Worm (Caenorhabditis elegans) whole organism, young adult: ENCODE measurements around the gene jnk-1.
A peak's percentile ranks its signal among the peaks of the same experiment; 100 is the strongest.

ENCODE experiments used
- B0035.1 ChIP-seq: sonication (generic microtip); optimal IDR thresholded peaks from 2 replicates; lab custom pipeline; 2016; ENCODE audit warnings: missing genetic modification characterization, mild to moderate bottlenecking, missing compliant biosample characterization, missing genotype, missing genetic modification reagents
- F33H1.4 ChIP-seq: fragments of 200-800 bp; sonication (Bioruptor generic); IDR thresholded peaks from 2 replicates; pipeline ENCODE4 v1.3.6; 2022; ENCODE audit warnings: missing genetic modification reagents, missing genetic modification characterization, missing compliant biosample characterization
- F49E8.2 ChIP-seq: sonication (generic microtip); optimal IDR thresholded peaks from 3 replicates; lab custom pipeline; 2017; ENCODE audit warnings: missing genetic modification characterization, mild to moderate bottlenecking, missing compliant biosample characterization, antibody characterized with exemption, moderate library complexity; ENCODE audit not compliant: insufficient read depth
- F52B5.7 ChIP-seq: sonication (generic microtip); optimal IDR thresholded peaks from 2 replicates; lab custom pipeline; 2016; ENCODE audit warnings: mild to moderate bottlenecking, missing genetic modification characterization, missing compliant biosample characterization
- K11D2.4 ChIP-seq: fragments of 200-800 bp; sonication (Bioruptor generic); IDR thresholded peaks from 2 replicates; pipeline ENCODE4 v1.3.6; 2022; ENCODE audit warnings: missing genetic modification reagents, missing genetic modification characterization, missing compliant biosample characterization
- Y53G8AR.9 ChIP-seq: fragments of 200-800 bp; sonication (Bioruptor generic); conservative IDR thresholded peaks from 2 replicates; pipeline ENCODE4 v1.3.6; 2022; ENCODE audit warnings: missing genetic modification reagents, missing genetic modification characterization, missing compliant biosample characterization
- Y56A3A.18 ChIP-seq: fragments of 200-800 bp; sonication (Bioruptor generic); IDR thresholded peaks from 2 replicates; pipeline ENCODE4 v1.3.6; 2022; ENCODE audit warnings: missing genetic modification reagents, missing genetic modification characterization, missing compliant biosample characterization
- ama-1 ChIP-seq, 3 experiments: fragments of 150-350 bp in 1 of 3; sonication (generic microtip) in 2 of 3; optimal IDR thresholded peaks; 2 replicates each; lab custom pipeline; 2014 to 2018; ENCODE audit warnings: missing biosample characterization in 2 of 3, missing genetic modification characterization in 2 of 3, missing genetic modification reagents in 2 of 3
- aptf-3 ChIP-seq: fragments of 200-800 bp; sonication (Bioruptor generic); IDR thresholded peaks from 2 replicates; pipeline ENCODE4 v1.3.6; 2022; ENCODE audit warnings: missing genetic modification characterization, missing compliant biosample characterization
- attf-3 ChIP-seq: fragments of 200-800 bp; sonication (Bioruptor generic); conservative IDR thresholded peaks from 2 replicates; pipeline ENCODE4 v1.3.6; 2022; ENCODE audit warnings: missing genetic modification reagents, missing genetic modification characterization, missing compliant biosample characterization
- attf-5 ChIP-seq: fragments of 200-800 bp; sonication (Bioruptor generic); optimal IDR thresholded peaks from 2 replicates; lab custom pipeline; 2018; ENCODE audit warnings: mild to moderate bottlenecking, missing genetic modification characterization, missing compliant biosample characterization
- bed-2 ChIP-seq: fragments of 200-800 bp; sonication (Bioruptor generic); IDR thresholded peaks from 2 replicates; pipeline ENCODE4 v1.3.6; 2022; ENCODE audit warnings: missing genetic modification reagents, missing genetic modification characterization, missing compliant biosample characterization
- cebp-1 ChIP-seq, 2 experiments: fragments of 200-800 bp in 1 of 2; sonication (Bioruptor generic) in 1 of 2; sonication (generic microtip) in 1 of 2; IDR thresholded peaks in 1 of 2; optimal IDR thresholded peaks in 1 of 2; 2 replicates each; pipeline versions ENCODE4 v1.3.6 to Lab custom; 2017 to 2022; ENCODE audit warnings: missing compliant biosample characterization in 2 of 2, missing genetic modification characterization in 2 of 2, mild to moderate bottlenecking in 1 of 2, missing genetic modification reagents in 1 of 2, moderate library complexity in 1 of 2
- ceh-27 ChIP-seq: fragments of 200-800 bp; sonication (Bioruptor generic); optimal IDR thresholded peaks from 2 replicates; lab custom pipeline; 2018; ENCODE audit warnings: mild to moderate bottlenecking, missing genetic modification characterization, moderate library complexity, missing compliant biosample characterization
- ceh-40 ChIP-seq: fragments of 200-800 bp; sonication (Bioruptor generic); IDR thresholded peaks from 2 replicates; pipeline ENCODE4 v1.3.6; 2022; ENCODE audit warnings: missing genetic modification characterization, missing compliant biosample characterization
- ceh-58 ChIP-seq: fragments of 200-800 bp; sonication (Bioruptor generic); IDR thresholded peaks from 2 replicates; pipeline ENCODE4 v1.3.6; 2022; ENCODE audit warnings: missing genetic modification characterization, missing compliant biosample characterization
- ceh-79 ChIP-seq: sonication (generic microtip); optimal IDR thresholded peaks from 2 replicates; lab custom pipeline; 2017; ENCODE audit warnings: mild to moderate bottlenecking, missing genetic modification characterization, missing compliant biosample characterization
- dpff-1 ChIP-seq: sonication (generic microtip); optimal IDR thresholded peaks from 2 replicates; lab custom pipeline; 2017; ENCODE audit warnings: mild to moderate bottlenecking, missing genetic modification characterization, missing compliant biosample characterization
- ets-4 ChIP-seq: fragments of 200-800 bp; sonication (Bioruptor generic); optimal IDR thresholded peaks from 2 replicates; lab custom pipeline; 2018; ENCODE audit warnings: mild to moderate bottlenecking, missing genetic modification characterization, missing compliant biosample characterization
- him-1 ChIP-seq: sonication (generic microtip); optimal IDR thresholded peaks from 2 replicates; lab custom pipeline; 2016; ENCODE audit warnings: missing genotype, missing genetic modification reagents, missing genetic modification characterization, missing compliant biosample characterization
- hlh-12 ChIP-seq: sonication (generic microtip); optimal IDR thresholded peaks from 2 replicates; lab custom pipeline; 2016; ENCODE audit warnings: missing genetic modification characterization, missing compliant biosample characterization
- hlh-26 ChIP-seq: fragments of 200-800 bp; sonication (Bioruptor generic); conservative IDR thresholded peaks from 2 replicates; pipeline ENCODE4 v1.3.6; 2022; ENCODE audit warnings: missing genetic modification reagents, missing genetic modification characterization, missing compliant biosample characterization
- hmg-1.2 ChIP-seq: fragments of 200-800 bp; sonication (Bioruptor generic); IDR thresholded peaks from 2 replicates; pipeline ENCODE4 v1.3.6; 2022; ENCODE audit warnings: missing genetic modification reagents, missing genetic modification characterization, missing compliant biosample characterization
- hmg-20 ChIP-seq: fragments of 200-800 bp; sonication (Bioruptor generic); IDR thresholded peaks from 2 replicates; pipeline ENCODE4 v1.3.6; 2022; ENCODE audit warnings: missing genetic modification reagents, missing genetic modification characterization, missing compliant biosample characterization
- hrde-1 ChIP-seq: sonication (generic microtip); optimal IDR thresholded peaks from 2 replicates; lab custom pipeline; 2016; ENCODE audit warnings: missing genetic modification characterization, mild to moderate bottlenecking, missing compliant biosample characterization, moderate library complexity, missing genotype, missing genetic modification reagents, borderline replicate concordance
- let-607 ChIP-seq, 2 experiments: fragments of 200-800 bp in 1 of 2; sonication (Bioruptor generic) in 1 of 2; sonication (generic microtip) in 1 of 2; optimal IDR thresholded peaks; 2 replicates each; lab custom pipeline; 2016 to 2018; ENCODE audit warnings: mild to moderate bottlenecking in 2 of 2, missing compliant biosample characterization in 2 of 2, missing genetic modification characterization in 2 of 2, moderate library complexity in 2 of 2, missing genotype in 1 of 2
- lin-26 ChIP-seq: fragments of 200-800 bp; sonication (Bioruptor generic); IDR thresholded peaks from 2 replicates; pipeline ENCODE4 v1.3.6; 2022; ENCODE audit warnings: missing genetic modification reagents, missing genetic modification characterization, missing compliant biosample characterization
- lir-1 ChIP-seq: fragments of 200-800 bp; sonication (Bioruptor generic); conservative IDR thresholded peaks from 2 replicates; pipeline ENCODE4 v1.3.6; 2022; ENCODE audit warnings: missing genetic modification reagents, missing genetic modification characterization, missing compliant biosample characterization
- lsl-1 ChIP-seq: fragments of 200-800 bp; sonication (Bioruptor generic); optimal IDR thresholded peaks from 2 replicates; lab custom pipeline; 2018; ENCODE audit warnings: mild to moderate bottlenecking, missing genetic modification characterization, moderate library complexity, missing compliant biosample characterization
- madf-3 ChIP-seq: fragments of 200-800 bp; sonication (Bioruptor generic); IDR thresholded peaks from 2 replicates; pipeline ENCODE4 v1.3.6; 2022; ENCODE audit warnings: missing genetic modification reagents, missing genetic modification characterization, missing compliant biosample characterization
- madf-6 ChIP-seq: fragments of 200-800 bp; sonication (Bioruptor generic); IDR thresholded peaks from 2 replicates; pipeline ENCODE4 v1.3.6; 2022; ENCODE audit warnings: missing genetic modification reagents, missing genetic modification characterization, missing compliant biosample characterization
- mxl-1 ChIP-seq: sonication (generic microtip); optimal IDR thresholded peaks from 2 replicates; lab custom pipeline; 2016; ENCODE audit warnings: missing genetic modification characterization, missing compliant biosample characterization
- nfya-1 ChIP-seq: sonication (generic microtip); optimal IDR thresholded peaks from 2 replicates; lab custom pipeline; 2017; ENCODE audit warnings: antibody characterized with exemption, missing compliant biosample characterization, missing genetic modification characterization, borderline replicate concordance; ENCODE audit not compliant: insufficient read depth
- nfya-2 ChIP-seq: fragments of 200-800 bp; sonication (Bioruptor generic); IDR thresholded peaks from 2 replicates; pipeline ENCODE4 v1.3.6; 2022; ENCODE audit warnings: missing genetic modification reagents, missing genetic modification characterization, missing compliant biosample characterization
- nhr-90 ChIP-seq: sonication (generic microtip); optimal IDR thresholded peaks from 2 replicates; lab custom pipeline; 2016; ENCODE audit warnings: missing genotype, mild to moderate bottlenecking, missing genetic modification characterization, missing compliant biosample characterization
- sea-2 ChIP-seq: fragments of 200-800 bp; sonication (Bioruptor generic); IDR thresholded peaks from 2 replicates; pipeline ENCODE4 v1.3.6; 2022; ENCODE audit warnings: missing genetic modification characterization, missing compliant biosample characterization
- snpc-1.1 ChIP-seq: sonication (generic microtip); optimal IDR thresholded peaks from 2 replicates; lab custom pipeline; 2017; ENCODE audit warnings: missing genetic modification characterization, mild to moderate bottlenecking, missing compliant biosample characterization, antibody characterized with exemption, moderate library complexity, missing genotype, missing genetic modification reagents; ENCODE audit not compliant: insufficient read depth
- snpc-4 ChIP-seq, 5 experiments: fragments of 150-350 bp in 1 of 5; sonication (generic microtip) in 4 of 5; optimal IDR thresholded peaks; 2 replicates each; lab custom pipeline; 2014 to 2018; ENCODE audit warnings: missing genetic modification characterization in 5 of 5, missing biosample characterization in 3 of 5, antibody characterized with exemption in 2 of 5, mild to moderate bottlenecking in 2 of 5, missing compliant biosample characterization in 2 of 5, missing genotype in 2 of 5, moderate library complexity in 2 of 5, missing genetic modification reagents in 1 of 5
- somi-1 ChIP-seq: fragments of 200-800 bp; sonication (Bioruptor generic); optimal IDR thresholded peaks from 2 replicates; lab custom pipeline; 2018; ENCODE audit warnings: mild to moderate bottlenecking, missing genetic modification characterization, missing compliant biosample characterization
- unc-62 ChIP-seq: fragments of 150-350 bp; optimal IDR thresholded peaks from 2 replicates; lab custom pipeline; 2014; ENCODE audit warnings: missing biosample characterization, missing genetic modification reagents, missing genetic modification characterization
- xnd-1 ChIP-seq: sonication (generic microtip); optimal IDR thresholded peaks from 2 replicates; lab custom pipeline; 2016; ENCODE audit warnings: missing genotype, missing genetic modification reagents, missing genetic modification characterization, missing compliant biosample characterization
- zim-3 ChIP-seq: sonication (generic microtip); optimal IDR thresholded peaks from 2 replicates; lab custom pipeline; 2017; ENCODE audit warnings: mild to moderate bottlenecking, missing genetic modification characterization, moderate library complexity, missing compliant biosample characterization
- ztf-22 ChIP-seq: fragments of 200-800 bp; sonication (Bioruptor generic); optimal IDR thresholded peaks from 2 replicates; lab custom pipeline; 2018; ENCODE audit warnings: mild to moderate bottlenecking, missing genetic modification characterization, moderate library complexity, missing compliant biosample characterization
- ztf-28 ChIP-seq: fragments of 200-800 bp; sonication (Bioruptor generic); IDR thresholded peaks from 2 replicates; pipeline ENCODE4 v1.3.6; 2022; ENCODE audit warnings: missing genetic modification reagents, missing genetic modification characterization, missing compliant biosample characterization

The jnk-1 gene

ce11 chrIV:6916831-6917230, 40.6 kb upstream of the jnk-1 start:
- no peak for TF ChIP-seq ceh-79 (tag; lab: Kevin White, UChicago)
- TF ChIP-seq mxl-1 (tag; lab: Kevin White, UChicago) = no peak
- TF ChIP-seq ztf-22 (GFP tag; lab: Kevin White, UChicago) = no peak
- 0 out of 2 replicates have a peak, but pooled peaks have one; percentile 57 for TF ChIP-seq Y53G8AR.9
- no peak for TF ChIP-seq somi-1 (GFP tag; lab: Kevin White, UChicago)
- no peak for TF ChIP-seq ceh-58 (GFP tag; lab: Robert Waterston, UW)
- TF ChIP-seq madf-6 (GFP tag; lab: Robert Waterston, UW) = no peak
- peak; percentile 47 for TF ChIP-seq snpc-1.1
- TF ChIP-seq attf-3 (GFP tag; lab: Robert Waterston, UW) = no peak
- TF ChIP-seq madf-3 (GFP tag; lab: Robert Waterston, UW) = 0 out of 2 replicates have a peak, but pooled peaks have one; percentile 55
- TF ChIP-seq xnd-1 (tag; lab: Kevin White, UChicago) = no peak
- peak; percentile 64 for TF ChIP-seq him-1 (tag; lab: Kevin White, UChicago)
- peak; percentile 28; the same call in 1 of the 2 replicates for TF ChIP-seq hmg-1.2 (GFP tag; lab: Robert Waterston, UW)
- no peak for TF ChIP-seq ama-1 (optimal IDR thresholded peaks at IDR 0.05; lab: Kevin White, UChicago)
- peak in 1 of 2 experiments; percentile 32 for TF ChIP-seq ama-1 (GFP tag; optimal IDR thresholded peaks at IDR 0.05; lab: Kevin White, UChicago)
- peak; percentile 70; the same call in 1 of the 2 replicates for TF ChIP-seq Y56A3A.18 (GFP tag; lab: Robert Waterston, UW)
- TF ChIP-seq cebp-1 (GFP tag; IDR thresholded peaks at IDR 0.05; lab: Robert Waterston, UW) = no peak
- TF ChIP-seq cebp-1 (tag; optimal IDR thresholded peaks at IDR 0.05; lab: Kevin White, UChicago) = peak; percentile 5
- peak; percentile 25 for TF ChIP-seq hrde-1 (tag; lab: Kevin White, UChicago)
- TF ChIP-seq F33H1.4 (GFP tag; lab: Robert Waterston, UW) = 0 out of 2 replicates have a peak, but pooled peaks have one; percentile 20
- no peak for TF ChIP-seq snpc-4 (GFP tag; optimal IDR thresholded peaks at IDR 0.05; lab: Kevin White, UChicago)
- TF ChIP-seq snpc-4 (tag; optimal IDR thresholded peaks at IDR 0.05; lab: Kevin White, UChicago) = peak in 2 of 4 experiments; percentile 35 to 56
- TF ChIP-seq bed-2 = no peak
- TF ChIP-seq nfya-2 (GFP tag; lab: Robert Waterston, UW) = no peak
- TF ChIP-seq lin-26 (GFP tag; lab: Robert Waterston, UW) = 0 out of 2 replicates have a peak, but pooled peaks have one; percentile 49
- peak; percentile 4 for TF ChIP-seq F49E8.2 (tag; lab: Kevin White, UChicago)

DNA sequence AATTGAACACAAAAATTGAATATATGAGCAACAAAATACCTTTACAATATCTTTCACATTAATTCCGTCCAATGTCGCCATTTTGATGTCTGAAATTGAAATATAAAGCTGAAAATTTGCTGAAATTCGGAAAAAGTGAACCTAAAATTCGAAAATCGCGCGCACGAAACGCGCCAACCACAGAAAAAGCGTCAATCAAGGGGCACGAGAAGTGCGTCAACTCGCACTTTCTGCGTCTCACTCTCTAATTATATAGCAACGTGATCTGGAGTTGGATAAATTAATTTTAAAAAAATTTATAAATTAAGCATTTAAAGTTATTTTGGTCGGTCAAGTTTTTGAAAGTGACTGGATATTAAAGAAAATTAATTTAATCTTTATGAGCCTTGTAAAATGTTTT, 38.1 kb upstream of the jnk-1 start, which contains the start of gene ruvb-2:
Gene ruvb-2 (minus strand): TSS at position 89 of the 400 bp plus-strand sequence.
- TF ChIP-seq hlh-26 (GFP tag; lab: Robert Waterston, UW) (no peak), nfya-1 (tag; lab: Kevin White, UChicago) (no peak), ztf-28 (GFP tag; lab: Robert Waterston, UW) (no peak), hlh-12 (tag; lab: Kevin White, UChicago) (no peak), F52B5.7 (tag; lab: Kevin White, UChicago) (no peak), ceh-40 (GFP tag; lab: Robert Waterston, UW) (no peak), attf-3 (GFP tag; lab: Robert Waterston, UW) (peak; percentile 65; the same call in 1 of the 2 replicates), lir-1 (GFP tag; lab: Robert Waterston, UW) (0 out of 2 replicates have a peak, but pooled peaks have one; percentile 31), aptf-3 (no peak), unc-62 (no peak), somi-1 (GFP tag; lab: Kevin White, UChicago) (peak; percentile 65), nhr-90 (tag; lab: Kevin White, UChicago) (no peak), sea-2 (GFP tag; lab: Robert Waterston, UW) (no peak), bed-2 (no peak), dpff-1 (tag; lab: Kevin White, UChicago) (no peak), let-607 (tag; optimal IDR thresholded peaks at IDR 0.05; lab: Kevin White, UChicago) (peak in 1 of 2 experiments; percentile 26), nfya-2 (GFP tag; lab: Robert Waterston, UW) (no peak), K11D2.4 (no peak), hmg-20 (GFP tag; lab: Robert Waterston, UW) (no peak), zim-3 (tag; lab: Kevin White, UChicago) (no peak), ets-4 (GFP tag; lab: Kevin White, UChicago) (no peak), lsl-1 (GFP tag; lab: Kevin White, UChicago) (peak; percentile 65), attf-5 (GFP tag; lab: Kevin White, UChicago) (peak; percentile 97), ceh-27 (GFP tag; lab: Kevin White, UChicago) (no peak), B0035.1 (tag; lab: Kevin White, UChicago) (no peak)
